Fruit fly (Drosophila melanogaster): ENCODE measurements around the gene MED6.

Gene MED6

dm6 chr3R:9747272-9747874 lies 21.4 kb downstream of the MED6 start, which contains the start of gene CG12948 (continued):
- TF ChIP-seq CoRest (tag; optimal IDR thresholded peaks at IDR 0.05) (peak; percentile 58), CG3163 (GFP tag; optimal IDR thresholded peaks at IDR 0.05) (no peak), Opbp (GFP tag; IDR thresholded peaks at IDR 0.05; ENCODE audit: partially characterized antibody) (peak; percentile 76; the same call in 2 of the 3 replicates), Hr3 (GFP tag; optimal IDR thresholded peaks at IDR 0.05) (peak; percentile 22), dmrt11E (tag; optimal IDR thresholded peaks at IDR 0.05) (peak; percentile 46), mam (GFP tag; optimal IDR thresholded peaks at IDR 0.05) (peak; percentile 60), kni (GFP tag; optimal IDR thresholded peaks at IDR 0.05) (peak; percentile 54), bsh (GFP tag; optimal IDR thresholded peaks at IDR 0.05) (peak in 1 of 2 experiments; percentile 45), sug (tag; optimal IDR thresholded peaks at IDR 0.05) (peak; percentile 68), CG9932 (GFP tag; IDR thresholded peaks at IDR 0.05) (peak; percentile 77), maf-S (GFP tag; optimal IDR thresholded peaks at IDR 0.05) (peak; percentile 56), CG17912 (GFP tag; optimal IDR thresholded peaks at IDR 0.05) (no peak), trem (tag; optimal IDR thresholded peaks at IDR 0.05) (peak; percentile 56), CG12769 (tag; optimal IDR thresholded peaks at IDR 0.05) (peak; percentile 56), zen2 (GFP tag; IDR thresholded peaks at IDR 0.05; ENCODE audit: partially characterized antibody) (peak; percentile 76; the same call in 1 of the 3 replicates), CG32532 (GFP tag; IDR thresholded peaks at IDR 0.05) (peak; percentile 33; the same call in 1 of the 2 replicates), CG13296 (GFP tag; optimal IDR thresholded peaks at IDR 0.05) (peak; percentile 54), ac (GFP tag; optimal IDR thresholded peaks at IDR 0.05) (no peak), jing (GFP tag; optimal IDR thresholded peaks at IDR 0.05) (no peak), sqz (GFP tag; optimal IDR thresholded peaks at IDR 0.05) (peak; percentile 97), grn (GFP tag; optimal IDR thresholded peaks at IDR 0.05) (no peak), pfk (GFP tag; optimal IDR thresholded peaks at IDR 0.05) (no peak), dpn (GFP tag; optimal IDR thresholded peaks at IDR 0.05) (peak; percentile 46 to 52), CG6791 (GFP tag; IDR thresholded peaks at IDR 0.05; ENCODE audit: partially characterized antibody) (peak; percentile 72), CG5180 (GFP tag; optimal IDR thresholded peaks at IDR 0.05) (no peak), CG3995 (GFP tag; optimal IDR thresholded peaks at IDR 0.05) (peak; percentile 52), ato (GFP tag; IDR thresholded peaks at IDR 0.05; ENCODE audit: partially characterized antibody) (peak; percentile 63; the same call in 1 of the 2 replicates), Med (GFP tag) (peak; percentile 91), CG6683 (GFP tag; optimal IDR thresholded peaks at IDR 0.05) (no peak), unpg (GFP tag; optimal IDR thresholded peaks at IDR 0.05) (no peak), HmgZ (tag; optimal IDR thresholded peaks at IDR 0.05) (peak; percentile 63), chinmo (GFP tag; IDR thresholded peaks at IDR 0.05; ENCODE audit: partially characterized antibody) (peak; percentile 90), zfh2 (GFP tag; optimal IDR thresholded peaks at IDR 0.05) (peak; percentile 20), nerfin-1 (tag; optimal IDR thresholded peaks at IDR 0.05) (peak; percentile 49), CG33557 (GFP tag; optimal IDR thresholded peaks at IDR 0.05) (peak; percentile 60), az2 (GFP tag; optimal IDR thresholded peaks at IDR 0.05) (peak; percentile 3), nom (GFP tag; optimal IDR thresholded peaks at IDR 0.05) (peak; percentile 65), Sin3A (optimal IDR thresholded peaks at IDR 0.05) (peak; percentile 55), Side (GFP tag; optimal IDR thresholded peaks at IDR 0.05) (peak; percentile 19), crc (GFP tag; optimal IDR thresholded peaks at IDR 0.05) (peak; percentile 29), Drgx (GFP tag; IDR thresholded peaks at IDR 0.05) (0 out of 2 replicates have a peak, but pooled peaks have one; percentile 19), hb (GFP tag; IDR thresholded peaks at IDR 0.05; ENCODE audit: partially characterized antibody) (peak; percentile 88), CG10267 (tag; optimal IDR thresholded peaks at IDR 0.05) (peak; percentile 40), CG1603 (tag; optimal IDR thresholded peaks at IDR 0.05) (peak; percentile 50), corto (GFP tag; optimal IDR thresholded peaks at IDR 0.05) (peak; percentile 49), CG15696 (tag; optimal IDR thresholded peaks at IDR 0.05) (peak; percentile 57), chm (GFP tag; IDR thresholded peaks at IDR 0.05) (no peak), Atf6 (GFP tag; IDR thresholded peaks at IDR 0.05) (peak; percentile 31; the same call in 1 of the 2 replicates)
